Worm (Caenorhabditis elegans) whole organism, L4 larva: ENCODE measurements around the gene cam-1.

ENCODE experiments used
- F10B5.3 ChIP-seq: sonication (generic microtip); optimal IDR thresholded peaks from 2 replicates; lab custom pipeline; 2016; ENCODE audit warnings: mild to moderate bottlenecking, missing genetic modification characterization, missing compliant biosample characterization
- F26F4.8 ChIP-seq: fragments of 200-800 bp; sonication (Bioruptor generic); conservative IDR thresholded peaks from 2 replicates; pipeline ENCODE4 v1.3.6; 2022; ENCODE audit warnings: missing genetic modification characterization, missing compliant biosample characterization
- F49E8.2 ChIP-seq: sonication (generic microtip); optimal IDR thresholded peaks from 2 replicates; lab custom pipeline; 2016; ENCODE audit warnings: missing compliant biosample characterization, mild to moderate bottlenecking, missing genetic modification characterization, borderline replicate concordance
- T26A8.4 ChIP-seq: fragments of 200-800 bp; sonication (Bioruptor generic); IDR thresholded peaks from 2 replicates; pipeline ENCODE4 v1.3.6; 2022; ENCODE audit warnings: missing genetic modification characterization, missing compliant biosample characterization
- Y105C5A.15 ChIP-seq: fragments of 200-800 bp; sonication (Bioruptor generic); IDR thresholded peaks from 2 replicates; pipeline ENCODE4 v1.3.6; 2022; ENCODE audit warnings: missing genetic modification characterization, missing compliant biosample characterization
- Y48G9A.11 ChIP-seq: fragments of 200-800 bp; sonication (Bioruptor generic); IDR thresholded peaks from 2 replicates; pipeline ENCODE4 v1.3.6; 2022; ENCODE audit warnings: missing genetic modification reagents, missing genetic modification characterization, missing compliant biosample characterization
- Y75B8A.6 ChIP-seq: fragments of 200-800 bp; sonication (Bioruptor generic); IDR thresholded peaks from 2 replicates; pipeline ENCODE4 v1.3.6; 2022; ENCODE audit warnings: missing genetic modification reagents, missing genetic modification characterization, missing compliant biosample characterization
- aha-1 ChIP-seq: fragments of 150-350 bp; peaks from one replicate; lab custom pipeline; 2014; ENCODE audit warnings: missing biosample characterization, missing genetic modification characterization
- aly-2 ChIP-seq: sonication (generic microtip); optimal IDR thresholded peaks from 2 replicates; lab custom pipeline; 2018; ENCODE audit warnings: missing biosample characterization, missing genetic modification characterization
- ama-1 ChIP-seq: fragments of 150-350 bp; optimal IDR thresholded peaks from 2 replicates; lab custom pipeline; 2014; ENCODE audit warnings: inconsistent platforms, mixed read lengths
- ceh-28 ChIP-seq: fragments of 150-350 bp; optimal IDR thresholded peaks from 2 replicates; lab custom pipeline; 2014; ENCODE audit warnings: missing biosample characterization, missing genetic modification reagents, missing genetic modification characterization
- ceh-82 ChIP-seq: sonication (generic microtip); optimal IDR thresholded peaks from 2 replicates; lab custom pipeline; 2017; ENCODE audit warnings: missing biosample characterization, missing genetic modification characterization
- ctbp-1 ChIP-seq: fragments of 200-800 bp; sonication (Bioruptor generic); IDR thresholded peaks from 2 replicates; pipeline ENCODE4 v1.3.6; 2022; ENCODE audit warnings: missing genetic modification reagents, missing genetic modification characterization, missing compliant biosample characterization
- daf-12 ChIP-seq: fragments of 150-350 bp; optimal IDR thresholded peaks from 2 replicates; lab custom pipeline; 2014; ENCODE audit warnings: missing biosample characterization, missing genetic modification reagents, missing genetic modification characterization
- daf-16 ChIP-seq, 3 experiments: sonication (generic microtip); optimal IDR thresholded peaks; 2 replicates each; lab custom pipeline; 2016 to 2017; ENCODE audit warnings: missing genetic modification characterization in 3 of 3, missing genetic modification reagents in 3 of 3, mild to moderate bottlenecking in 2 of 3, missing compliant biosample characterization in 2 of 3, missing biosample characterization in 1 of 3, moderate library complexity in 1 of 3
- daf-19 ChIP-seq: fragments of 200-800 bp; sonication (Bioruptor generic); conservative IDR thresholded peaks from 2 replicates; pipeline ENCODE4 v1.3.6; 2022; ENCODE audit warnings: missing genetic modification characterization, missing compliant biosample characterization
- daf-8 ChIP-seq: fragments of 200-800 bp; sonication (Bioruptor generic); IDR thresholded peaks from 2 replicates; pipeline ENCODE4 v1.3.6; 2022; ENCODE audit warnings: missing genetic modification characterization, missing compliant biosample characterization
- dmd-6 ChIP-seq: fragments of 200-800 bp; sonication (Bioruptor generic); IDR thresholded peaks from 2 replicates; pipeline ENCODE4 v1.3.6; 2022; ENCODE audit warnings: missing genetic modification reagents, missing genetic modification characterization, missing compliant biosample characterization
- duxl-1 ChIP-seq: sonication (generic microtip); optimal IDR thresholded peaks from 2 replicates; lab custom pipeline; 2016; ENCODE audit warnings: mild to moderate bottlenecking, missing genetic modification characterization, moderate library complexity, missing compliant biosample characterization; ENCODE audit not compliant: poor library complexity
- egl-27 ChIP-seq: sonication (generic microtip); optimal IDR thresholded peaks from 3 replicates; lab custom pipeline; 2017; ENCODE audit warnings: missing biosample characterization, missing genetic modification reagents, missing genetic modification characterization
- egl-43 ChIP-seq: fragments of 200-800 bp; sonication (Bioruptor generic); IDR thresholded peaks from 2 replicates; pipeline ENCODE4 v1.3.6; 2022; ENCODE audit warnings: missing genetic modification reagents, missing genetic modification characterization, missing compliant biosample characterization
- fos-1 ChIP-seq: fragments of 150-350 bp; optimal IDR thresholded peaks from 2 replicates; lab custom pipeline; 2014; ENCODE audit warnings: missing biosample characterization, missing genetic modification characterization
- gei-8 ChIP-seq: fragments of 200-800 bp; sonication (Bioruptor generic); optimal IDR thresholded peaks from 2 replicates; lab custom pipeline; 2018; ENCODE audit warnings: mild to moderate bottlenecking, missing genetic modification characterization, missing compliant biosample characterization
- hif-1 ChIP-seq, 2 experiments: sonication (generic microtip); optimal IDR thresholded peaks; 2 replicates each; lab custom pipeline; 2016 to 2017; ENCODE audit warnings: missing compliant biosample characterization in 2 of 2, missing genetic modification characterization in 2 of 2, missing genetic modification reagents in 2 of 2, missing genotype in 2 of 2, mild to moderate bottlenecking in 1 of 2
- hlh-11 ChIP-seq: fragments of 200-800 bp; sonication (Bioruptor generic); optimal IDR thresholded peaks from 2 replicates; lab custom pipeline; 2018; ENCODE audit warnings: mild to moderate bottlenecking, missing genetic modification characterization, missing compliant biosample characterization
- hmg-1.1 ChIP-seq: fragments of 200-800 bp; sonication (Bioruptor generic); IDR thresholded peaks from 2 replicates; pipeline ENCODE4 v1.3.6; 2022; ENCODE audit warnings: missing genetic modification reagents, missing genetic modification characterization, missing compliant biosample characterization
- lin-1 ChIP-seq: fragments of 200-800 bp; sonication (Bioruptor generic); IDR thresholded peaks from 2 replicates; pipeline ENCODE4 v1.3.6; 2022; ENCODE audit warnings: missing genetic modification reagents, missing genetic modification characterization, missing compliant biosample characterization
- lin-15B ChIP-seq: fragments of 150-350 bp; sonication (generic microtip); optimal IDR thresholded peaks from 3 replicates; lab custom pipeline; 2014; ENCODE audit warnings: missing biosample characterization, missing genetic modification characterization
- lin-38 ChIP-seq: fragments of 200-800 bp; sonication (Bioruptor generic); IDR thresholded peaks from 2 replicates; pipeline ENCODE4 v1.3.6; 2022; ENCODE audit warnings: missing genetic modification reagents, missing genetic modification characterization, missing compliant biosample characterization
- lsy-2 ChIP-seq, 2 experiments: fragments of 150-350 bp in 1 of 2; sonication (generic microtip) in 1 of 2; optimal IDR thresholded peaks; 2 replicates each; lab custom pipeline; 2014 to 2017; ENCODE audit warnings: missing biosample characterization in 2 of 2, missing genetic modification characterization in 2 of 2
- mdt-29 ChIP-seq: fragments of 200-800 bp; sonication (Bioruptor generic); IDR thresholded peaks from 2 replicates; pipeline ENCODE4 v1.3.6; 2022; ENCODE audit warnings: missing genetic modification reagents, missing genetic modification characterization, missing compliant biosample characterization
- mes-2 ChIP-seq: sonication (generic microtip); optimal IDR thresholded peaks from 2 replicates; lab custom pipeline; 2016; ENCODE audit warnings: missing genotype, mild to moderate bottlenecking, missing genetic modification characterization, missing compliant biosample characterization; ENCODE audit not compliant: poor library complexity, severe bottlenecking
- mxl-3 ChIP-seq: fragments of 200-800 bp; sonication (Bioruptor generic); optimal IDR thresholded peaks from 2 replicates; lab custom pipeline; 2018; ENCODE audit warnings: mild to moderate bottlenecking, missing genetic modification characterization, missing compliant biosample characterization
- nhr-10 ChIP-seq: fragments of 150-350 bp; optimal IDR thresholded peaks from 2 replicates; lab custom pipeline; 2014; ENCODE audit warnings: missing biosample characterization, missing genetic modification characterization
- nhr-48 ChIP-seq: sonication (generic microtip); optimal IDR thresholded peaks from 2 replicates; lab custom pipeline; 2016; ENCODE audit warnings: mild to moderate bottlenecking, missing genetic modification characterization, missing compliant biosample characterization
- snpc-4 ChIP-seq: fragments of 150-350 bp; optimal IDR thresholded peaks from 2 replicates; lab custom pipeline; 2014; ENCODE audit warnings: missing biosample characterization, missing genetic modification characterization
- spr-1 ChIP-seq: sonication (generic microtip); optimal IDR thresholded peaks from 2 replicates; lab custom pipeline; 2016; ENCODE audit warnings: mild to moderate bottlenecking, missing genetic modification characterization, missing compliant biosample characterization
- spr-3 ChIP-seq: fragments of 200-800 bp; sonication (Bioruptor generic); optimal IDR thresholded peaks from 2 replicates; lab custom pipeline; 2018; ENCODE audit warnings: mild to moderate bottlenecking, missing genetic modification characterization, missing compliant biosample characterization
- tra-1 ChIP-seq: fragments of 200-800 bp; sonication (Bioruptor generic); IDR thresholded peaks from 2 replicates; pipeline ENCODE4 v1.3.6; 2022; ENCODE audit warnings: missing genetic modification reagents, missing genetic modification characterization, missing compliant biosample characterization
- unc-39 ChIP-seq: sonication (generic microtip); optimal IDR thresholded peaks from 2 replicates; lab custom pipeline; 2017; ENCODE audit warnings: missing biosample characterization, missing genetic modification characterization
- unc-62 ChIP-seq, 3 experiments: fragments of 150-350 bp in 1 of 3; sonication (generic microtip); optimal IDR thresholded peaks in 2 of 3; peaks in 1 of 3; 1 replicate in 1 of 3; 2 replicates in 2 of 3; lab custom pipeline; 2014 to 2017; ENCODE audit warnings: missing biosample characterization in 3 of 3, missing genetic modification characterization in 3 of 3, missing genetic modification reagents in 3 of 3, missing genotype in 1 of 3
- vab-7 ChIP-seq: fragments of 200-800 bp; sonication (Bioruptor generic); IDR thresholded peaks from 2 replicates; pipeline ENCODE4 v1.3.6; 2022; ENCODE audit warnings: missing genetic modification reagents, missing genetic modification characterization, missing compliant biosample characterization
- zag-1 ChIP-seq: fragments of 150-350 bp; optimal IDR thresholded peaks from 2 replicates; lab custom pipeline; 2014; ENCODE audit warnings: missing biosample characterization, missing genetic modification characterization
- zip-11 ChIP-seq: fragments of 200-800 bp; sonication (Bioruptor generic); IDR thresholded peaks from 2 replicates; pipeline ENCODE4 v1.3.6; 2022; ENCODE audit warnings: missing genetic modification characterization, missing compliant biosample characterization

Gene cam-1

DNA sequence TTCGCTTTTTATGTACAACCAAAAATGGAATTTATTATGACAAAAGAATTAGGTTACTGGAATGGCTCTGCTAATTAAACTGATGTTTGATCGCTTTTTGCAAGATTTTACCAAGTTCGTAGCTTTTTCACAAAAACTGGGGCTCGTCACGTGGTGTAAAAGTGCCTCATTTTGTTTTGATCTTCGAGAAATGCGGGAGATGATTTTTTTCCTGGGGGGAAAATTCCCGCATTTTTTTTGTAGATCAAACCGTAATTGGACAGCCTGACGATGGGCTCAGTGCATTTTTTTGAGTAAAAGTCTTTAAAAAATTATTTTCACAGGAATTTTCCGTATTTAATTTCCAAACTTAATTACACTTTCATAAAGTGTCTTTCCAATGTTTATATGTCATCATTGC, 21.0 kb downstream of the cam-1 start:
- TF ChIP-seq aha-1 (tag; lab: Kevin White, UChicago) (peak; percentile 45), unc-62 (GFP tag; optimal IDR thresholded peaks at IDR 0.05 in 1 of 2; lab: Kevin White, UChicago) (no peak), unc-62 (tag; optimal IDR thresholded peaks at IDR 0.05; lab: Kevin White, UChicago) (no peak), zip-11 (no peak), Y105C5A.15 (GFP tag; lab: Robert Waterston, UW) (no peak), daf-12 (no peak), F49E8.2 (no peak), hif-1 (tag; optimal IDR thresholded peaks at IDR 0.05; lab: Kevin White, UChicago) (peak in 1 of 2 experiments; percentile 10), tra-1 (no peak), ctbp-1 (GFP tag; lab: Robert Waterston, UW) (no peak), aly-2 (tag; lab: Kevin White, UChicago) (no peak)
- TF ChIP-seq, all 104 proteins: peak for 2

ce11 chrII:9285171-9286025, 24.7 kb downstream of the cam-1 start, which contains the start of gene mtrr-1:
Gene mtrr-1 (plus strand): TSS chrII:9285975.
- TF ChIP-seq T26A8.4 (GFP tag; lab: Robert Waterston, UW) = peak; percentile 71; the same call in 1 of the 2 replicates
- no peak for TF ChIP-seq daf-8 (GFP tag; lab: Robert Waterston, UW)
- TF ChIP-seq unc-62 (GFP tag; optimal IDR thresholded peaks at IDR 0.05 in 1 of 2; lab: Kevin White, UChicago) = peak in 1 of 2 experiments; percentile 15
- no peak for TF ChIP-seq unc-62 (tag; optimal IDR thresholded peaks at IDR 0.05; lab: Kevin White, UChicago)
- TF ChIP-seq gei-8 = no peak
- no peak for TF ChIP-seq Y75B8A.6 (GFP tag; lab: Robert Waterston, UW)
- 0 out of 2 replicates have a peak, but pooled peaks have one; percentile 9 for TF ChIP-seq lin-1
- peak in 1 of 2 experiments; percentile 85 for TF ChIP-seq lsy-2 (tag; optimal IDR thresholded peaks at IDR 0.05; lab: Kevin White, UChicago)
- 0 out of 2 replicates have a peak, but pooled peaks have one; percentile 27 for TF ChIP-seq tra-1
- peak; percentile 38; the same call in 1 of the 2 replicates for TF ChIP-seq ctbp-1 (GFP tag; lab: Robert Waterston, UW)
- TF ChIP-seq aha-1 (tag; lab: Kevin White, UChicago) = peak; percentile 61
- TF ChIP-seq Y48G9A.11 (GFP tag; lab: Robert Waterston, UW) = peak; percentile 67
- peak; percentile 58 for TF ChIP-seq ama-1 (lab: Kevin White, UChicago)
- TF ChIP-seq spr-1 (tag; lab: Kevin White, UChicago) = no peak
- no peak for TF ChIP-seq egl-27 (tag; lab: Kevin White, UChicago)
- TF ChIP-seq snpc-4 (tag; lab: Kevin White, UChicago) = no peak
- TF ChIP-seq mes-2 = peak; percentile 39
- peak; percentile 43 for TF ChIP-seq duxl-1
- no peak for TF ChIP-seq unc-39
- peak; percentile 46 for TF ChIP-seq dmd-6 (GFP tag; lab: Robert Waterston, UW)
- TF ChIP-seq nhr-10 (tag; lab: Kevin White, UChicago) = no peak
- TF ChIP-seq daf-19 (GFP tag; lab: Robert Waterston, UW) = no peak
- TF ChIP-seq daf-16 (GFP tag; optimal IDR thresholded peaks at IDR 0.05; lab: Kevin White, UChicago) = peak in 1 of 2 experiments; percentile 48
- no peak for TF ChIP-seq daf-16 (tag; optimal IDR thresholded peaks at IDR 0.05; lab: Kevin White, UChicago)

DNA sequence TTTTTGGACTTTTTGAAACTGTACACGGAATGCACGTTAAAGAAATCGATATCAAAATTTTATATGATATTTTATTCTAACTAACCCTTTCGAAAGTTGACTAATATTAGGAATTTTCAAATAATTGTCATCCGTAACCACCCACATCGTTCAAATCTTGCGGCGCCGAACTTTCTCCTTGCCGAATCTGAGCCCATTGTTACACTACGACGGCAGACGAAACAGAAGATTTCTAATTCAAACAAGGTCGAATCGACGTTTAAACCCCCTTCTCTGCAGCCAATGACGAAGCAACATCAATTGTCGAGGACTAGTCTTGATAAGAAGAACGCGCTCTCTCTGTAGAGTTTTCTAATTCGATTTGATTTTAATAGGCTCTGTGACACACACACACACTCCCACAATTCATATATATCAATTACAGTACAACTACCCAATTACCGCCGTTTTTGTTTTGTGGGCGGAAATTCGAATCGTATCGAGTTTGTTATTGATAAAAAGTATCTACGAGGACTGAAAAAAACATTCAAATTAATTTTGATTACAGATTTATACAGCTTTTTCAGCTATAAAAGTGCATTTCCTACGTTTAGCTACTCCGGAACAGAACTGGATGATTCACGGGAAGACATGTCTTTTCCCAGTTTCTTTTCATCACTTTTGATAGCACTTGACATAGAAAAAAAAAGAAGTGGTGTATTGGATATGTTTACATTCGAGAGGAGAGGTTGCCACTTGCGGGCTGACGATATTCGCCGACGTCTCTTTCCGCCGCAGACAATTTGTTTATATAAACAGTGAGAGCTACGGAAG, 25.5 kb downstream of the cam-1 start:
- no peak for TF ChIP-seq ceh-28 (tag; lab: Kevin White, UChicago)
- no peak for TF ChIP-seq fos-1
- TF ChIP-seq lin-15B (tag; lab: Kevin White, UChicago) = no peak
- TF ChIP-seq daf-12 = no peak
- no peak for TF ChIP-seq egl-43 (GFP tag; lab: Robert Waterston, UW)
- TF ChIP-seq lin-38 (GFP tag; lab: Robert Waterston, UW) = no peak
- TF ChIP-seq hlh-11 = peak; percentile 16
- no peak for TF ChIP-seq mdt-29 (GFP tag; lab: Robert Waterston, UW)
- no peak for TF ChIP-seq mxl-3
- no peak for TF ChIP-seq hmg-1.1
- TF ChIP-seq ceh-82 (tag; lab: Kevin White, UChicago) = no peak
- no peak for TF ChIP-seq spr-3 (GFP tag; lab: Kevin White, UChicago)
- no peak for TF ChIP-seq Y105C5A.15 (GFP tag; lab: Robert Waterston, UW)
- TF ChIP-seq vab-7 (GFP tag; lab: Robert Waterston, UW) = 0 out of 2 replicates have a peak, but pooled peaks have one; percentile 18
- TF ChIP-seq F26F4.8 (GFP tag; lab: Robert Waterston, UW) = no peak
- no peak for TF ChIP-seq F10B5.3
- TF ChIP-seq nhr-48 (tag; lab: Kevin White, UChicago) = no peak
- no peak for TF ChIP-seq zag-1 (tag; lab: Kevin White, UChicago)
- TF ChIP-seq lin-1 = peak; percentile 13; the same call in 1 of the 2 replicates
